Worm (Caenorhabditis elegans) whole organism, young adult: ENCODE measurements around the gene ran-5.
A peak's percentile ranks its signal among the peaks of the same experiment; 100 is the strongest.

Experiments used
- F33H1.4 ChIP-seq: fragments of 200-800 bp; sonication (Bioruptor generic); IDR thresholded peaks from 2 replicates; pipeline ENCODE4 v1.3.6; 2022; ENCODE audit warnings: missing genetic modification reagents, missing genetic modification characterization, missing compliant biosample characterization
- F37B4.10 ChIP-seq: fragments of 200-800 bp; sonication (Bioruptor generic); IDR thresholded peaks from 2 replicates; pipeline ENCODE4 v1.3.6; 2022; ENCODE audit warnings: missing genetic modification characterization, missing compliant biosample characterization
- F49E8.2 ChIP-seq: sonication (generic microtip); optimal IDR thresholded peaks from 3 replicates; lab custom pipeline; 2017; ENCODE audit warnings: missing genetic modification characterization, mild to moderate bottlenecking, missing compliant biosample characterization, antibody characterized with exemption, moderate library complexity; ENCODE audit not compliant: insufficient read depth
- F57C9.4 ChIP-seq: sonication (generic microtip); optimal IDR thresholded peaks from 2 replicates; lab custom pipeline; 2017; ENCODE audit warnings: mild to moderate bottlenecking, missing genetic modification characterization, missing compliant biosample characterization
- Y53F4B.3 ChIP-seq: fragments of 200-800 bp; sonication (Bioruptor generic); IDR thresholded peaks from 2 replicates; pipeline ENCODE4 v1.3.6; 2022; ENCODE audit warnings: missing genetic modification reagents, missing genetic modification characterization, missing compliant biosample characterization
- Y67H2A.10 ChIP-seq: fragments of 200-800 bp; sonication (Bioruptor generic); conservative IDR thresholded peaks from 2 replicates; pipeline ENCODE4 v1.3.6; 2022; ENCODE audit warnings: missing genetic modification reagents, missing genetic modification characterization, missing compliant biosample characterization
- ama-1 ChIP-seq, 3 experiments: fragments of 150-350 bp in 1 of 3; sonication (generic microtip) in 2 of 3; optimal IDR thresholded peaks; 2 replicates each; lab custom pipeline; 2014 to 2018; ENCODE audit warnings: missing biosample characterization in 2 of 3, missing genetic modification characterization in 2 of 3, missing genetic modification reagents in 2 of 3
- atf-7 ChIP-seq: sonication (generic microtip); optimal IDR thresholded peaks from 2 replicates; lab custom pipeline; 2017; ENCODE audit warnings: mild to moderate bottlenecking, missing genetic modification characterization, missing compliant biosample characterization
- attf-3 ChIP-seq: fragments of 200-800 bp; sonication (Bioruptor generic); conservative IDR thresholded peaks from 2 replicates; pipeline ENCODE4 v1.3.6; 2022; ENCODE audit warnings: missing genetic modification reagents, missing genetic modification characterization, missing compliant biosample characterization
- attf-5 ChIP-seq: fragments of 200-800 bp; sonication (Bioruptor generic); optimal IDR thresholded peaks from 2 replicates; lab custom pipeline; 2018; ENCODE audit warnings: mild to moderate bottlenecking, missing genetic modification characterization, missing compliant biosample characterization
- attf-6 ChIP-seq: fragments of 200-800 bp; sonication (Bioruptor generic); IDR thresholded peaks from 2 replicates; pipeline ENCODE4 v1.3.6; 2022; ENCODE audit warnings: missing genetic modification reagents, missing genetic modification characterization, missing compliant biosample characterization
- ccch-3 ChIP-seq: fragments of 200-800 bp; sonication (Bioruptor generic); optimal IDR thresholded peaks from 2 replicates; lab custom pipeline; 2018; ENCODE audit warnings: mild to moderate bottlenecking, missing genetic modification characterization, missing compliant biosample characterization
- cebp-2 ChIP-seq: fragments of 200-800 bp; sonication (Bioruptor generic); IDR thresholded peaks from 2 replicates; pipeline ENCODE4 v1.3.6; 2022; ENCODE audit warnings: missing genetic modification characterization, missing compliant biosample characterization
- ceh-100 ChIP-seq: fragments of 200-800 bp; sonication (Bioruptor generic); IDR thresholded peaks from 2 replicates; pipeline ENCODE4 v1.3.6; 2022; ENCODE audit warnings: missing genetic modification reagents, missing genetic modification characterization, missing compliant biosample characterization
- ceh-40 ChIP-seq: fragments of 200-800 bp; sonication (Bioruptor generic); IDR thresholded peaks from 2 replicates; pipeline ENCODE4 v1.3.6; 2022; ENCODE audit warnings: missing genetic modification characterization, missing compliant biosample characterization
- ceh-58 ChIP-seq: fragments of 200-800 bp; sonication (Bioruptor generic); IDR thresholded peaks from 2 replicates; pipeline ENCODE4 v1.3.6; 2022; ENCODE audit warnings: missing genetic modification characterization, missing compliant biosample characterization
- ceh-79 ChIP-seq: sonication (generic microtip); optimal IDR thresholded peaks from 2 replicates; lab custom pipeline; 2017; ENCODE audit warnings: mild to moderate bottlenecking, missing genetic modification characterization, missing compliant biosample characterization
- chd-7 ChIP-seq: sonication (generic microtip); optimal IDR thresholded peaks from 2 replicates; lab custom pipeline; 2016; ENCODE audit warnings: mild to moderate bottlenecking, missing genetic modification characterization, moderate library complexity, missing compliant biosample characterization
- die-1 ChIP-seq: sonication (generic microtip); optimal IDR thresholded peaks from 2 replicates; lab custom pipeline; 2016; ENCODE audit warnings: missing genotype, mild to moderate bottlenecking, missing genetic modification characterization, missing compliant biosample characterization
- gei-17 ChIP-seq: fragments of 200-800 bp; sonication (Bioruptor generic); optimal IDR thresholded peaks from 2 replicates; lab custom pipeline; 2018; ENCODE audit warnings: mild to moderate bottlenecking, missing genetic modification characterization, missing compliant biosample characterization
- him-1 ChIP-seq: sonication (generic microtip); optimal IDR thresholded peaks from 2 replicates; lab custom pipeline; 2016; ENCODE audit warnings: missing genotype, missing genetic modification reagents, missing genetic modification characterization, missing compliant biosample characterization
- hmg-1.2 ChIP-seq: fragments of 200-800 bp; sonication (Bioruptor generic); IDR thresholded peaks from 2 replicates; pipeline ENCODE4 v1.3.6; 2022; ENCODE audit warnings: missing genetic modification reagents, missing genetic modification characterization, missing compliant biosample characterization
- hmg-20 ChIP-seq: fragments of 200-800 bp; sonication (Bioruptor generic); IDR thresholded peaks from 2 replicates; pipeline ENCODE4 v1.3.6; 2022; ENCODE audit warnings: missing genetic modification reagents, missing genetic modification characterization, missing compliant biosample characterization
- hsf-1 ChIP-seq: fragments of 200-800 bp; sonication (Bioruptor generic); IDR thresholded peaks from 2 replicates; pipeline ENCODE4 v1.3.6; 2022; ENCODE audit warnings: missing genetic modification reagents, missing genetic modification characterization, missing compliant biosample characterization
- lin-40 ChIP-seq: sonication (generic microtip); optimal IDR thresholded peaks from 2 replicates; lab custom pipeline; 2016; ENCODE audit warnings: missing genetic modification characterization, mild to moderate bottlenecking, missing compliant biosample characterization, missing genotype, missing genetic modification reagents
- lin-54 ChIP-seq: fragments of 200-800 bp; sonication (Bioruptor generic); optimal IDR thresholded peaks from 2 replicates; lab custom pipeline; 2018; ENCODE audit warnings: mild to moderate bottlenecking, missing genetic modification characterization, missing compliant biosample characterization
- lsy-27 ChIP-seq: sonication (generic microtip); optimal IDR thresholded peaks from 2 replicates; lab custom pipeline; 2017; ENCODE audit warnings: missing genetic modification characterization, mild to moderate bottlenecking, missing compliant biosample characterization, antibody characterized with exemption, missing genotype, borderline replicate concordance; ENCODE audit not compliant: insufficient read depth
- mcd-1 ChIP-seq: fragments of 200-800 bp; sonication (Bioruptor generic); IDR thresholded peaks from 2 replicates; pipeline ENCODE4 v1.3.6; 2022; ENCODE audit warnings: missing genetic modification reagents, missing genetic modification characterization, missing compliant biosample characterization
- mel-28 ChIP-seq: sonication (generic microtip); optimal IDR thresholded peaks from 2 replicates; lab custom pipeline; 2016; ENCODE audit warnings: borderline replicate concordance, mild to moderate bottlenecking, missing genetic modification characterization, missing compliant biosample characterization
- mxl-1 ChIP-seq: sonication (generic microtip); optimal IDR thresholded peaks from 2 replicates; lab custom pipeline; 2016; ENCODE audit warnings: missing genetic modification characterization, missing compliant biosample characterization
- nfya-1 ChIP-seq: sonication (generic microtip); optimal IDR thresholded peaks from 2 replicates; lab custom pipeline; 2017; ENCODE audit warnings: antibody characterized with exemption, missing compliant biosample characterization, missing genetic modification characterization, borderline replicate concordance; ENCODE audit not compliant: insufficient read depth
- nfya-2 ChIP-seq: fragments of 200-800 bp; sonication (Bioruptor generic); IDR thresholded peaks from 2 replicates; pipeline ENCODE4 v1.3.6; 2022; ENCODE audit warnings: missing genetic modification reagents, missing genetic modification characterization, missing compliant biosample characterization
- nhr-179 ChIP-seq: sonication (generic microtip); optimal IDR thresholded peaks from 2 replicates; lab custom pipeline; 2016; ENCODE audit warnings: mild to moderate bottlenecking, missing genetic modification characterization, missing compliant biosample characterization
- nhr-27 ChIP-seq: fragments of 200-800 bp; sonication (Bioruptor generic); optimal IDR thresholded peaks from 2 replicates; lab custom pipeline; 2018; ENCODE audit warnings: mild to moderate bottlenecking, missing genetic modification characterization, moderate library complexity, missing compliant biosample characterization
- nhr-80 ChIP-seq: sonication (generic microtip); optimal IDR thresholded peaks from 2 replicates; lab custom pipeline; 2016; ENCODE audit warnings: missing genetic modification characterization, missing compliant biosample characterization
- nhr-90 ChIP-seq: sonication (generic microtip); optimal IDR thresholded peaks from 2 replicates; lab custom pipeline; 2016; ENCODE audit warnings: missing genotype, mild to moderate bottlenecking, missing genetic modification characterization, missing compliant biosample characterization
- pbrm-1 ChIP-seq: fragments of 200-800 bp; sonication (Bioruptor generic); IDR thresholded peaks from 2 replicates; pipeline ENCODE4 v1.3.6; 2022; ENCODE audit warnings: missing genetic modification reagents, missing genetic modification characterization, missing compliant biosample characterization
- pha-4 ChIP-seq: fragments of 150-350 bp; sonication (generic microtip); optimal IDR thresholded peaks from 2 replicates; lab custom pipeline; 2014; ENCODE audit warnings: missing biosample characterization, missing genetic modification reagents, missing genetic modification characterization
- rcor-1 ChIP-seq: fragments of 200-800 bp; sonication (Bioruptor generic); IDR thresholded peaks from 2 replicates; pipeline ENCODE4 v1.3.6; 2022; ENCODE audit warnings: missing genetic modification reagents, missing genetic modification characterization, missing compliant biosample characterization
- repo-1 ChIP-seq: sonication (generic microtip); optimal IDR thresholded peaks from 2 replicates; lab custom pipeline; 2017; ENCODE audit warnings: mild to moderate bottlenecking, missing genetic modification characterization, missing compliant biosample characterization
- snpc-1.1 ChIP-seq: sonication (generic microtip); optimal IDR thresholded peaks from 2 replicates; lab custom pipeline; 2017; ENCODE audit warnings: missing genetic modification characterization, mild to moderate bottlenecking, missing compliant biosample characterization, antibody characterized with exemption, moderate library complexity, missing genotype, missing genetic modification reagents; ENCODE audit not compliant: insufficient read depth
- snpc-4 ChIP-seq, 5 experiments: fragments of 150-350 bp in 1 of 5; sonication (generic microtip) in 4 of 5; optimal IDR thresholded peaks; 2 replicates each; lab custom pipeline; 2014 to 2018; ENCODE audit warnings: missing genetic modification characterization in 5 of 5, missing biosample characterization in 3 of 5, antibody characterized with exemption in 2 of 5, mild to moderate bottlenecking in 2 of 5, missing compliant biosample characterization in 2 of 5, missing genotype in 2 of 5, moderate library complexity in 2 of 5, missing genetic modification reagents in 1 of 5
- sptf-2 ChIP-seq: fragments of 200-800 bp; sonication (Bioruptor generic); optimal IDR thresholded peaks from 2 replicates; lab custom pipeline; 2018; ENCODE audit warnings: mild to moderate bottlenecking, missing genetic modification characterization, missing compliant biosample characterization
- unc-62 ChIP-seq: fragments of 150-350 bp; optimal IDR thresholded peaks from 2 replicates; lab custom pipeline; 2014; ENCODE audit warnings: missing biosample characterization, missing genetic modification reagents, missing genetic modification characterization
- xnd-1 ChIP-seq: sonication (generic microtip); optimal IDR thresholded peaks from 2 replicates; lab custom pipeline; 2016; ENCODE audit warnings: missing genotype, missing genetic modification reagents, missing genetic modification characterization, missing compliant biosample characterization
- zim-3 ChIP-seq: sonication (generic microtip); optimal IDR thresholded peaks from 2 replicates; lab custom pipeline; 2017; ENCODE audit warnings: mild to moderate bottlenecking, missing genetic modification characterization, moderate library complexity, missing compliant biosample characterization
- ztf-25 ChIP-seq: fragments of 200-800 bp; sonication (Bioruptor generic); IDR thresholded peaks from 2 replicates; pipeline ENCODE4 v1.3.6; 2022; ENCODE audit warnings: missing genetic modification reagents, missing genetic modification characterization, missing compliant biosample characterization
- ztf-6 ChIP-seq: fragments of 200-800 bp; sonication (Bioruptor generic); IDR thresholded peaks from 2 replicates; pipeline ENCODE4 v1.3.6; 2022; ENCODE audit warnings: missing genetic modification reagents, missing genetic modification characterization, missing compliant biosample characterization

ran-5 gene

DNA sequence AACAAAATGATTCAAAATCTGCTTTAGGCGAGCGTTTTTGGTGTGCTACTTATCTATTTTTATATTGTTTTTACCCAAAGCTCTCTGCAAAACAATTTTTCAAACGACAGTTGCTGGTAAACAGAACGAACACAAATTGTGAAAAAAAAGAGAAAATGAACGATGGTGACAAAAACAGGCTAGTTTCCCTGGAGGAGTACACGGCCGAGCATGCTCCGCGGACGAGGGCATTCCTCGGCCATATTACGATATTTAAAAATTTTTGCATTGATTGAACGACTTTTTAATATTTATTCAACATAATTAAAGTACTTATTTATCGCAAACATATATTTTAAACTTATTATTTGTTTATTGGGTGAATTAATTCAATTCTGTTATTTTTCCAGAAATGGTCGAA lies 49.5 kb downstream of the ran-5 start, which contains the start of the genes tpp-2 and rbbp-5 (continued):
- no peak for TF ChIP-seq attf-6 (GFP tag; lab: Robert Waterston, UW)
- no peak for TF ChIP-seq snpc-1.1 (tag; lab: Kevin White, UChicago)
- no peak for TF ChIP-seq ztf-6
- TF ChIP-seq F57C9.4 = no peak
- TF ChIP-seq atf-7 = no peak
- TF ChIP-seq lin-54 (GFP tag; lab: Kevin White, UChicago) = no peak
- TF ChIP-seq chd-7 (tag; lab: Kevin White, UChicago) = no peak
- TF ChIP-seq nhr-90 (tag; lab: Kevin White, UChicago) = no peak
- 0 out of 2 replicates have a peak, but pooled peaks have one; percentile 39 for TF ChIP-seq Y67H2A.10 (GFP tag; lab: Robert Waterston, UW)
- TF ChIP-seq ceh-79 (tag; lab: Kevin White, UChicago) = no peak
- no peak; the same call in 1 of the 2 replicates for TF ChIP-seq mcd-1
- TF ChIP-seq unc-62 (GFP tag; lab: Kevin White, UChicago) = no peak
- peak; percentile 38 for TF ChIP-seq attf-5 (GFP tag; lab: Kevin White, UChicago)
- peak; percentile 25; the same call in 1 of the 2 replicates for TF ChIP-seq hmg-1.2 (GFP tag; lab: Robert Waterston, UW)
- no peak for TF ChIP-seq die-1 (tag; lab: Kevin White, UChicago)
- TF ChIP-seq cebp-2 (GFP tag; lab: Robert Waterston, UW) = no peak
- no peak for TF ChIP-seq F37B4.10 (GFP tag; lab: Robert Waterston, UW)
- no peak for TF ChIP-seq Y53F4B.3 (GFP tag; lab: Robert Waterston, UW)
- TF ChIP-seq hmg-20 (GFP tag; lab: Robert Waterston, UW) = no peak
- TF ChIP-seq attf-3 (GFP tag; lab: Robert Waterston, UW) = peak; percentile 65
- TF ChIP-seq zim-3 (tag; lab: Kevin White, UChicago) = no peak
- TF ChIP-seq nhr-179 (tag; lab: Kevin White, UChicago) = no peak
- TF ChIP-seq ccch-3 = peak; percentile 4
- no peak for TF ChIP-seq sptf-2 (GFP tag; lab: Kevin White, UChicago)
- TF ChIP-seq mel-28 (tag; lab: Kevin White, UChicago) = no peak
- TF ChIP-seq mxl-1 (tag; lab: Kevin White, UChicago) = no peak
- TF ChIP-seq gei-17 (GFP tag; lab: Kevin White, UChicago) = no peak
- no peak for TF ChIP-seq pbrm-1
- 0 out of 2 replicates have a peak, but pooled peaks have one; percentile 24 for TF ChIP-seq ceh-100 (GFP tag; lab: Robert Waterston, UW)
- TF ChIP-seq snpc-4 (GFP tag; optimal IDR thresholded peaks at IDR 0.05; lab: Kevin White, UChicago) = no peak
- TF ChIP-seq snpc-4 (tag; optimal IDR thresholded peaks at IDR 0.05; lab: Kevin White, UChicago) = peak in 1 of 4 experiments; percentile 49
- TF ChIP-seq hsf-1 = no peak
- TF ChIP-seq F33H1.4 (GFP tag; lab: Robert Waterston, UW) = no peak
- TF ChIP-seq ztf-25 = 0 out of 2 replicates have a peak, but pooled peaks have one; percentile 31
- no peak for TF ChIP-seq ceh-58
- no peak for TF ChIP-seq lsy-27 (tag; lab: Kevin White, UChicago)
- no peak for TF ChIP-seq lin-40 (tag; lab: Kevin White, UChicago)
- peak; percentile 27 for TF ChIP-seq him-1 (tag; lab: Kevin White, UChicago)
- no peak for TF ChIP-seq F49E8.2 (tag; lab: Kevin White, UChicago)
- no peak for TF ChIP-seq ceh-40 (GFP tag; lab: Robert Waterston, UW)
- no peak for TF ChIP-seq nfya-1 (tag; lab: Kevin White, UChicago)
- no peak for TF ChIP-seq repo-1
- no peak for TF ChIP-seq nhr-27
- no peak for TF ChIP-seq ama-1 (optimal IDR thresholded peaks at IDR 0.05; lab: Kevin White, UChicago)
- no peak for TF ChIP-seq ama-1 (GFP tag; optimal IDR thresholded peaks at IDR 0.05; lab: Kevin White, UChicago)
- no peak for TF ChIP-seq nfya-2 (GFP tag; lab: Robert Waterston, UW)
- TF ChIP-seq pha-4 (tag; lab: Kevin White, UChicago) = no peak
- TF ChIP-seq rcor-1 = no peak
- TF ChIP-seq nhr-80 (tag; lab: Kevin White, UChicago) = no peak
- TF ChIP-seq xnd-1 (tag; lab: Kevin White, UChicago) = no peak
